Fruit fly (Drosophila melanogaster): ENCODE results near the gene CG31626.
A peak's percentile ranks its signal among the peaks of the same experiment; 100 is the strongest.

CG31626 gene

DNA sequence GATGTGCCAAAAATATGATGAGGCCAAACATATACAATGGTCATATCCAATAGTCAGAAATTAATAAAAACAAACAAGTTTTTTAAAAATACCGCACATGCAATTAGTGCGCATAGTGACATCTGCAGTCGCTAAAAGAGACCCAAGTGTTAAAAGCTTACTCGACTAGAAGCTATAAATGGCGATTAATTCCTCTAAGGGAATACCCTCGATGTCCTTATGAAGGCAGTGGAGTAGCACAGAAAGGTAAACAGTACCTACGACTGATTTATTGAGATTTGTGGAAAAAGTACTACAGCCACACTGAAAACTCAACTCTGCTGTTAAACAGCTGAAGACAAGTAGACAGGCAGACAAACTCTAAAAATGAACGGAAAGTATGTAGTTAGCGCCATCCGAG lies 24.3 kb upstream of the CG31626 start (continued):
- TF ChIP-seq sim (GFP tag; IDR thresholded peaks at IDR 0.05) (no peak), CG11247 (GFP tag; IDR thresholded peaks at IDR 0.05) (no peak), CG17802 (tag; optimal IDR thresholded peaks at IDR 0.05) (peak; percentile 67), cad (GFP tag; optimal IDR thresholded peaks at IDR 0.05) (no peak), nau (GFP tag; optimal IDR thresholded peaks at IDR 0.05) (peak; percentile 45), Myb (GFP tag; optimal IDR thresholded peaks at IDR 0.05) (peak; percentile 13), cwo (GFP tag; optimal IDR thresholded peaks at IDR 0.05) (no peak), Dref (GFP tag; IDR thresholded peaks at IDR 0.05) (no peak), ATbp (GFP tag; optimal IDR thresholded peaks at IDR 0.05) (no peak), Mes4 (GFP tag; optimal IDR thresholded peaks at IDR 0.05) (no peak), CG13424 (tag; optimal IDR thresholded peaks at IDR 0.05) (peak; percentile 1), al (GFP tag; IDR thresholded peaks at IDR 0.05) (no peak), Pdp1 (GFP tag; optimal IDR thresholded peaks at IDR 0.05) (peak; percentile 14 to 26), CG5180 (GFP tag; optimal IDR thresholded peaks at IDR 0.05) (no peak), CG30403 (GFP tag; optimal IDR thresholded peaks at IDR 0.05) (peak; percentile 35), sqz (GFP tag; optimal IDR thresholded peaks at IDR 0.05) (no peak), CG10543 (GFP tag; optimal IDR thresholded peaks at IDR 0.05) (no peak), ftz-f1 (GFP tag; optimal IDR thresholded peaks at IDR 0.05) (no peak), Sox102F (GFP tag; optimal IDR thresholded peaks at IDR 0.05) (no peak), zen (tag; optimal IDR thresholded peaks at IDR 0.05) (peak; percentile 57), CG6791 (GFP tag; IDR thresholded peaks at IDR 0.05; ENCODE audit: partially characterized antibody) (no peak), Trl (optimal IDR thresholded peaks at IDR 0.05) (no peak), Trl (GFP tag; optimal IDR thresholded peaks at IDR 0.05) (peak; percentile 39), zen2 (GFP tag; IDR thresholded peaks at IDR 0.05; ENCODE audit: partially characterized antibody) (no peak), Poxn (GFP tag; IDR thresholded peaks at IDR 0.05) (no peak), CG13624 (GFP tag; optimal IDR thresholded peaks at IDR 0.05) (peak; percentile 20), Drgx (GFP tag; IDR thresholded peaks at IDR 0.05) (no peak), Ada2b (GFP tag; IDR thresholded peaks at IDR 0.05) (no peak), CG17912 (GFP tag; optimal IDR thresholded peaks at IDR 0.05) (no peak), CG4707 (GFP tag; optimal IDR thresholded peaks at IDR 0.05) (no peak), CG7928 (GFP tag; optimal IDR thresholded peaks at IDR 0.05) (no peak), CG12071 (GFP tag; optimal IDR thresholded peaks at IDR 0.05) (no peak), Hmr (GFP tag; optimal IDR thresholded peaks at IDR 0.05) (no peak), CoRest (tag; optimal IDR thresholded peaks at IDR 0.05) (no peak), salm (tag; optimal IDR thresholded peaks at IDR 0.05) (no peak), CG4424 (GFP tag; optimal IDR thresholded peaks at IDR 0.05) (peak; percentile 17), CG2199 (GFP tag; IDR thresholded peaks at IDR 0.05) (peak; percentile 86), Hr3 (GFP tag; optimal IDR thresholded peaks at IDR 0.05) (no peak), CG2129 (GFP tag; IDR thresholded peaks at IDR 0.05; ENCODE audit: partially characterized antibody) (no peak), CG18262 (tag; optimal IDR thresholded peaks at IDR 0.05) (peak; percentile 29), zf30C (GFP tag; optimal IDR thresholded peaks at IDR 0.05) (no peak), slbo (GFP tag; IDR thresholded peaks at IDR 0.05) (no peak), MESR4 (GFP tag; optimal IDR thresholded peaks at IDR 0.05) (no peak), NC2β (GFP tag; optimal IDR thresholded peaks at IDR 0.05) (peak; percentile 24), CG17829 (tag; optimal IDR thresholded peaks at IDR 0.05) (peak; percentile 43), emc (GFP tag; optimal IDR thresholded peaks at IDR 0.05) (no peak), CG15601 (tag; optimal IDR thresholded peaks at IDR 0.05) (no peak), CG6654 (GFP tag; optimal IDR thresholded peaks at IDR 0.05) (no peak), repo (GFP tag; optimal IDR thresholded peaks at IDR 0.05) (no peak), eyg (GFP tag; optimal IDR thresholded peaks at IDR 0.05) (no peak), esg (GFP tag; conservative IDR thresholded peaks at IDR 0.05) (no peak), CG13775 (GFP tag; optimal IDR thresholded peaks at IDR 0.05) (no peak)

All from whole organism, embryonic.